Fruit fly (Drosophila melanogaster) whole organism, adult: ENCODE data around the gene Dpy-30L1.

Source experiments
- CG11617 ChIP-seq: fragments of 200-800 bp; sonication (Bioruptor generic); optimal IDR thresholded peaks from 2 replicates; lab custom pipeline; 2017; ENCODE audit warnings: mild to moderate bottlenecking, missing biosample characterization, missing genetic modification reagents, missing genetic modification characterization
- CG33017 ChIP-seq: fragments of 200-800 bp; sonication (Bioruptor generic); optimal IDR thresholded peaks from 2 replicates; lab custom pipeline; 2018; ENCODE audit warnings: missing biosample characterization, mild to moderate bottlenecking, missing genetic modification characterization, moderate library complexity
- CG5204 ChIP-seq: fragments of 200-800 bp; sonication (Bioruptor generic); optimal IDR thresholded peaks from 2 replicates; lab custom pipeline; 2016; ENCODE audit warnings: missing biosample characterization, missing genetic modification characterization
- CG7045 ChIP-seq: fragments of 200-800 bp; sonication (Bioruptor generic); optimal IDR thresholded peaks from 2 replicates; lab custom pipeline; 2017; ENCODE audit warnings: missing biosample characterization, mild to moderate bottlenecking, missing genetic modification characterization
- CG7101 ChIP-seq: fragments of 200-800 bp; sonication (Bioruptor generic); optimal IDR thresholded peaks from 2 replicates; lab custom pipeline; 2018; ENCODE audit warnings: missing biosample characterization, mild to moderate bottlenecking, missing genetic modification characterization, moderate library complexity
- Crg-1 ChIP-seq: fragments of 200-800 bp; sonication (Bioruptor generic); optimal IDR thresholded peaks from 2 replicates; lab custom pipeline; 2016; ENCODE audit warnings: missing biosample characterization, missing genetic modification characterization
- Mnt ChIP-seq: fragments of 200-800 bp; sonication (Bioruptor generic); optimal IDR thresholded peaks from 2 replicates; lab custom pipeline; 2016; ENCODE audit warnings: missing biosample characterization, mild to moderate bottlenecking, missing genetic modification characterization
- bab1 ChIP-seq: fragments of 200-800 bp; sonication (Bioruptor generic); optimal IDR thresholded peaks from 3 replicates; lab custom pipeline; 2019; ENCODE audit warnings: missing biosample characterization, mild to moderate bottlenecking, missing genetic modification characterization, moderate library complexity
- cic ChIP-seq: fragments of 200-800 bp; sonication (Bioruptor generic); optimal IDR thresholded peaks from 2 replicates; lab custom pipeline; 2017; ENCODE audit warnings: missing biosample characterization, mild to moderate bottlenecking, missing genetic modification characterization, moderate library complexity
- cnc ChIP-seq, 2 experiments: fragments of >200 bp; optimal IDR thresholded peaks; 2 replicates each; lab custom pipeline; 2017
- kay ChIP-seq: fragments of 200-800 bp; sonication (Bioruptor generic); peaks from one replicate; lab custom pipeline; 2016; ENCODE audit warnings: missing biosample characterization, missing genetic modification characterization, borderline replicate concordance
- pad ChIP-seq: fragments of 200-800 bp; sonication (Bioruptor generic); optimal IDR thresholded peaks from 3 replicates; lab custom pipeline; 2017; ENCODE audit warnings: missing biosample characterization, missing genetic modification characterization, mild to moderate bottlenecking, moderate library complexity, missing genetic modification reagents

DNA sequence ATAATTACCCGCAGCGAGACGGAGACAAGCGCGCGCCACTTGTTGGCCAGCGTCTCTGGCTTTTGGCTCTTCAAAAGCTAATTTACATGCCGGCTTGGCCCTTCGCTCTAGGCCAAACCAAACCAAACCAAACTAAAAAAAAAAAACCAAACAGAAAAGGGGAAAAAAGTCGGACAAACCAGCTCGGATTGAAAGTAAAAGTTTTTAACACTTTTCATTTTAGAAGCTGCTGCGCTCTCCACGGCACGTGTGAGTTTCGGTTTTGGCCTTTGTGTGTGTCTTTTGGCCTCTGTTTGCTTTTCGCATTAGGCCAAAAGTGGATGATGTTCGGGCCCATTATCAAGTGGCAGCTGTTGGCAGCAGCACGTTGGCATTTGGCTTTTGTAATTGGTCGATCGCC, 48.8 kb downstream of the Dpy-30L1 start:
- no peak for TF ChIP-seq bab1 (GFP tag; lab: Kevin White, UChicago)
- TF ChIP-seq Crg-1 (GFP tag; lab: Kevin White, UChicago): no peak
- no peak for TF ChIP-seq cnc (optimal IDR thresholded peaks at IDR 0.05; lab: Kevin White, UChicago)
- no peak for TF ChIP-seq Mnt
- no peak for TF ChIP-seq pad
- TF ChIP-seq CG11617 (GFP tag; lab: Kevin White, UChicago): no peak
- TF ChIP-seq CG5204 (GFP tag; lab: Kevin White, UChicago): no peak
- TF ChIP-seq CG33017: no peak
- no peak for TF ChIP-seq kay
- no peak for TF ChIP-seq CG7045 (GFP tag; lab: Kevin White, UChicago)
- no peak for TF ChIP-seq CG7101 (tag; lab: Kevin White, UChicago)
- no peak for TF ChIP-seq cic (GFP tag; lab: Kevin White, UChicago)
